Fruit fly (Drosophila melanogaster): ENCODE measurements around the gene Ser12.

Ser12 gene

dm6 chr2L:2251175-2251574, at the start of gene Ser12:
TSS of gene Ser12 (minus strand) at chr2L:2251275.
- no peak for TF ChIP-seq CG32121 (GFP tag; IDR thresholded peaks at IDR 0.05)
- no peak for TF ChIP-seq CG10348 (GFP tag; IDR thresholded peaks at IDR 0.05)
- no peak for TF ChIP-seq CG14655 (GFP tag; optimal IDR thresholded peaks at IDR 0.05)
- no peak for TF ChIP-seq CG15710 (tag; optimal IDR thresholded peaks at IDR 0.05)
- TF ChIP-seq CG9948 (tag; optimal IDR thresholded peaks at IDR 0.05), result no peak
- TF ChIP-seq Ets98B (GFP tag; IDR thresholded peaks at IDR 0.05), result no peak
- TF ChIP-seq D1 (tag; optimal IDR thresholded peaks at IDR 0.05), result no peak
- no peak for TF ChIP-seq Pif1A (GFP tag; optimal IDR thresholded peaks at IDR 0.05)
- TF ChIP-seq gl (tag; optimal IDR thresholded peaks at IDR 0.05), result no peak
- TF ChIP-seq CG8301 (tag; optimal IDR thresholded peaks at IDR 0.05), result no peak
- TF ChIP-seq rn (GFP tag; IDR thresholded peaks at IDR 0.05), result no peak
- TF ChIP-seq Pif1B (GFP tag; optimal IDR thresholded peaks at IDR 0.05), result no peak
- TF ChIP-seq Snoo (tag; optimal IDR thresholded peaks at IDR 0.05), result no peak
- TF ChIP-seq CG17806 (tag; optimal IDR thresholded peaks at IDR 0.05), result no peak

dm6 chr2L:2299803-2300202, 48.7 kb upstream of the Ser12 start, which contains the start of gene CG31949:
TSS of gene CG31949 (plus strand) at chr2L:2300103.
- no peak for TF ChIP-seq CG12605 (GFP tag; IDR thresholded peaks at IDR 0.05)
- no peak for TF ChIP-seq CG9948 (tag; optimal IDR thresholded peaks at IDR 0.05)
- TF ChIP-seq CG34367 (tag; optimal IDR thresholded peaks at IDR 0.05), result no peak

- TF ChIP-seq CG4496 (GFP tag; IDR thresholded peaks at IDR 0.05) (no peak), CG10348 (GFP tag; IDR thresholded peaks at IDR 0.05) (no peak), CG32121 (GFP tag; IDR thresholded peaks at IDR 0.05) (no peak), CG8159 (tag; optimal IDR thresholded peaks at IDR 0.05) (no peak), CG34367 (tag; optimal IDR thresholded peaks at IDR 0.05) (no peak), Snoo (tag; optimal IDR thresholded peaks at IDR 0.05) (no peak), CG12605 (GFP tag; IDR thresholded peaks at IDR 0.05) (no peak), fd96Ca (GFP tag; IDR thresholded peaks at IDR 0.05) (no peak), CG13204 (GFP tag; optimal IDR thresholded peaks at IDR 0.05) (no peak), Ets98B (GFP tag; IDR thresholded peaks at IDR 0.05) (no peak), CG8301 (tag; optimal IDR thresholded peaks at IDR 0.05) (no peak), gl (tag; optimal IDR thresholded peaks at IDR 0.05) (no peak), CG17806 (tag; optimal IDR thresholded peaks at IDR 0.05) (no peak), CG9948 (tag; optimal IDR thresholded peaks at IDR 0.05) (no peak), CG15710 (tag; optimal IDR thresholded peaks at IDR 0.05) (no peak), Pif1A (GFP tag; optimal IDR thresholded peaks at IDR 0.05) (no peak)
Observed at dm6 chr2L:2290638-2291037, 39.6 kb upstream of the Ser12 start, which contains the start of gene robl22E. TSS of gene robl22E (minus strand) at chr2L:2290738.

- no peak for TF ChIP-seq CG10348 (GFP tag; IDR thresholded peaks at IDR 0.05)
- TF ChIP-seq CG12605 (GFP tag; IDR thresholded peaks at IDR 0.05), result no peak
- no peak for TF ChIP-seq CG34367 (tag; optimal IDR thresholded peaks at IDR 0.05)
- no peak for TF ChIP-seq CG9948 (tag; optimal IDR thresholded peaks at IDR 0.05)
- no peak for TF ChIP-seq CG8159 (tag; optimal IDR thresholded peaks at IDR 0.05)
- no peak for TF ChIP-seq CG14655 (GFP tag; optimal IDR thresholded peaks at IDR 0.05)
- no peak for TF ChIP-seq CG4496 (GFP tag; IDR thresholded peaks at IDR 0.05)
- TF ChIP-seq fd96Ca (GFP tag; IDR thresholded peaks at IDR 0.05), result no peak
- no peak for TF ChIP-seq Pif1B (GFP tag; optimal IDR thresholded peaks at IDR 0.05)
- no peak for TF ChIP-seq EcR (GFP tag; optimal IDR thresholded peaks at IDR 0.05)
- no peak for TF ChIP-seq Ets98B (GFP tag; IDR thresholded peaks at IDR 0.05)
- TF ChIP-seq gl (tag; optimal IDR thresholded peaks at IDR 0.05), result no peak
- TF ChIP-seq Snoo (tag; optimal IDR thresholded peaks at IDR 0.05), result no peak
- no peak for TF ChIP-seq CG32121 (GFP tag; IDR thresholded peaks at IDR 0.05)
- TF ChIP-seq CG13204 (GFP tag; optimal IDR thresholded peaks at IDR 0.05), result no peak
- no peak for TF ChIP-seq CG17806 (tag; optimal IDR thresholded peaks at IDR 0.05)
- TF ChIP-seq rn (GFP tag; IDR thresholded peaks at IDR 0.05), result no peak
Observed at dm6 chr2L:2289316-2289715, 38.2 kb upstream of the Ser12 start, which contains the start of gene CG17237. TSS of gene CG17237 (minus strand) at chr2L:2289416.

dm6 chr2L:2287807-2288206, 36.7 kb upstream of the Ser12 start, which contains the start of gene CG42658:
TSS of gene CG42658 (minus strand) at chr2L:2287907.
- TF ChIP-seq CG34367 (tag; optimal IDR thresholded peaks at IDR 0.05), result no peak
- TF ChIP-seq CG17806 (tag; optimal IDR thresholded peaks at IDR 0.05), result no peak
- TF ChIP-seq CG4496 (GFP tag; IDR thresholded peaks at IDR 0.05), result no peak
- no peak for TF ChIP-seq Snoo (tag; optimal IDR thresholded peaks at IDR 0.05)
- TF ChIP-seq D1 (tag; optimal IDR thresholded peaks at IDR 0.05), result no peak
- no peak for TF ChIP-seq fd96Ca (GFP tag; IDR thresholded peaks at IDR 0.05)
- TF ChIP-seq rn (GFP tag; IDR thresholded peaks at IDR 0.05), result no peak
- no peak for TF ChIP-seq CG14655 (GFP tag; optimal IDR thresholded peaks at IDR 0.05)
- TF ChIP-seq CG15710 (tag; optimal IDR thresholded peaks at IDR 0.05), result no peak
- TF ChIP-seq CG10348 (GFP tag; IDR thresholded peaks at IDR 0.05), result no peak
- no peak for TF ChIP-seq CG12605 (GFP tag; IDR thresholded peaks at IDR 0.05)

dm6 chr2L:2286773-2287172, 35.7 kb upstream of the Ser12 start, which contains the start of gene CG31681:
TSS of gene CG31681 (minus strand) at chr2L:2286873.
- no peak for TF ChIP-seq CG4496 (GFP tag; IDR thresholded peaks at IDR 0.05)
- TF ChIP-seq Pif1B (GFP tag; optimal IDR thresholded peaks at IDR 0.05), result no peak
- no peak for TF ChIP-seq rn (GFP tag; IDR thresholded peaks at IDR 0.05)
- no peak for TF ChIP-seq CG12605 (GFP tag; IDR thresholded peaks at IDR 0.05)
- TF ChIP-seq D1 (tag; optimal IDR thresholded peaks at IDR 0.05), result no peak
- TF ChIP-seq Snoo (tag; optimal IDR thresholded peaks at IDR 0.05), result no peak
- no peak for TF ChIP-seq EcR (GFP tag; optimal IDR thresholded peaks at IDR 0.05)
- TF ChIP-seq gl (tag; optimal IDR thresholded peaks at IDR 0.05), result no peak
- TF ChIP-seq CG10348 (GFP tag; IDR thresholded peaks at IDR 0.05), result no peak
- no peak for TF ChIP-seq CG9948 (tag; optimal IDR thresholded peaks at IDR 0.05)
- TF ChIP-seq CG17806 (tag; optimal IDR thresholded peaks at IDR 0.05), result no peak
- no peak for TF ChIP-seq CG14655 (GFP tag; optimal IDR thresholded peaks at IDR 0.05)
- no peak for TF ChIP-seq CG13204 (GFP tag; optimal IDR thresholded peaks at IDR 0.05)
- TF ChIP-seq CG15710 (tag; optimal IDR thresholded peaks at IDR 0.05), result no peak

Data from whole organism, pupa.